Worm (Caenorhabditis elegans): ENCODE data around the gene col-185.

ce11 chrX:13469907-13470647 lies 40.8 kb downstream of the col-185 start:
- TF ChIP-seq dao-5 (tag; optimal IDR thresholded peaks at IDR 0.05) (no peak), him-1 (tag; optimal IDR thresholded peaks at IDR 0.05) (no peak)
